Fruit fly (Drosophila melanogaster) whole organism, embryonic: Measurements from ENCODE around the gene CG14442.
A peak's percentile ranks its signal among the peaks of the same experiment; 100 is the strongest.

ENCODE experiments used
- Ada2b ChIP-seq: fragments of 200-800 bp; sonication (Bioruptor generic); IDR thresholded peaks from 2 replicates; pipeline ENCODE4 v1.3.6; 2022; ENCODE audit warnings: missing biosample characterization, missing genetic modification characterization
- CG10209 ChIP-seq: fragments of 200-800 bp; sonication (Bioruptor generic); optimal IDR thresholded peaks from 3 replicates; lab custom pipeline; 2017; ENCODE audit warnings: missing biosample characterization, mild to moderate bottlenecking, missing genetic modification characterization, missing genetic modification reagents
- CG1024 ChIP-seq: fragments of 200-800 bp; sonication (Bioruptor generic); IDR thresholded peaks from 2 replicates; pipeline ENCODE4 v1.3.6; 2022; ENCODE audit warnings: missing biosample characterization, missing genetic modification characterization
- CG10274 ChIP-seq: fragments of 200-800 bp; sonication (Bioruptor generic); optimal IDR thresholded peaks from 3 replicates; lab custom pipeline; 2017; ENCODE audit warnings: missing biosample characterization, mild to moderate bottlenecking, missing genetic modification characterization
- CG10321 ChIP-seq: fragments of 200-800 bp; sonication (Bioruptor generic); IDR thresholded peaks from 2 replicates; pipeline ENCODE4 v1.3.6; 2022; ENCODE audit warnings: missing biosample characterization, missing genetic modification characterization
- CG10654 ChIP-seq: fragments of 200-800 bp; sonication (Bioruptor generic); optimal IDR thresholded peaks from 2 replicates; lab custom pipeline; 2016; ENCODE audit warnings: missing biosample characterization, missing genetic modification characterization
- CG12391 ChIP-seq: fragments of 200-800 bp; sonication (Bioruptor generic); optimal IDR thresholded peaks from 3 replicates; lab custom pipeline; 2018; ENCODE audit warnings: missing biosample characterization, mild to moderate bottlenecking, missing genetic modification characterization, moderate library complexity
- CG14050 ChIP-seq: fragments of 200-800 bp; sonication (Bioruptor generic); IDR thresholded peaks from 3 replicates; pipeline ENCODE4 v1.3.6; 2022; ENCODE audit warnings: missing biosample characterization, missing genetic modification characterization
- CG17612 ChIP-seq: fragments of 200-800 bp; sonication (Bioruptor generic); IDR thresholded peaks from 2 replicates; pipeline ENCODE4 v1.3.6; 2022; ENCODE audit warnings: missing biosample characterization, missing genetic modification characterization
- CG17912 ChIP-seq: fragments of 200-800 bp; sonication (Bioruptor generic); optimal IDR thresholded peaks from 2 replicates; lab custom pipeline; 2018; ENCODE audit warnings: missing biosample characterization, mild to moderate bottlenecking, missing genetic modification characterization
- CG18619 ChIP-seq: fragments of 200-800 bp; sonication (Bioruptor generic); optimal IDR thresholded peaks from 3 replicates; lab custom pipeline; 2017; ENCODE audit warnings: missing biosample characterization, mild to moderate bottlenecking, missing genetic modification characterization
- CG2202 ChIP-seq: fragments of 200-800 bp; sonication (Bioruptor generic); optimal IDR thresholded peaks from 2 replicates; lab custom pipeline; 2018; ENCODE audit warnings: missing biosample characterization, mild to moderate bottlenecking, missing genetic modification characterization
- CG2678 ChIP-seq: fragments of 200-800 bp; sonication (Bioruptor generic); optimal IDR thresholded peaks from 3 replicates; lab custom pipeline; 2019; ENCODE audit warnings: missing biosample characterization, mild to moderate bottlenecking, missing genetic modification characterization, moderate library complexity
- CG30020 ChIP-seq: fragments of 200-800 bp; optimal IDR thresholded peaks from 2 replicates; lab custom pipeline; 2019; ENCODE audit warnings: missing biosample characterization, mild to moderate bottlenecking, missing genetic modification characterization, moderate library complexity
- CG31224 ChIP-seq: fragments of 200-800 bp; sonication (Bioruptor generic); IDR thresholded peaks from 2 replicates; pipeline ENCODE4 v1.3.6; 2022; ENCODE audit warnings: missing biosample characterization, missing genetic modification characterization
- CG32772 ChIP-seq: fragments of 200-800 bp; sonication (Bioruptor generic); IDR thresholded peaks from 2 replicates; pipeline ENCODE4 v1.3.6; 2022; ENCODE audit warnings: missing biosample characterization, missing genetic modification characterization
- CG3407 ChIP-seq: fragments of 200-800 bp; sonication (Bioruptor generic); optimal IDR thresholded peaks from 2 replicates; lab custom pipeline; 2018; ENCODE audit warnings: missing biosample characterization, mild to moderate bottlenecking, missing genetic modification characterization
- CG6254 ChIP-seq: fragments of 200-800 bp; sonication (Bioruptor generic); optimal IDR thresholded peaks from 3 replicates; lab custom pipeline; 2017; ENCODE audit warnings: mild to moderate bottlenecking, missing biosample characterization, missing genetic modification reagents, missing genetic modification characterization
- CG7372 ChIP-seq: fragments of 200-800 bp; sonication (Bioruptor generic); IDR thresholded peaks from 2 replicates; pipeline ENCODE4 v1.3.6; 2022; ENCODE audit warnings: missing biosample characterization, missing genetic modification characterization
- CG9437 ChIP-seq: fragments of 200-800 bp; sonication (Bioruptor generic); optimal IDR thresholded peaks from 2 replicates; lab custom pipeline; 2018; ENCODE audit warnings: missing biosample characterization, mild to moderate bottlenecking, missing genetic modification characterization
- Dip3 ChIP-seq: fragments of 200-800 bp; sonication (Bioruptor generic); optimal IDR thresholded peaks from 3 replicates; lab custom pipeline; 2016; ENCODE audit warnings: missing biosample characterization, missing genetic modification characterization
- Doc3 ChIP-seq: fragments of 200-800 bp; sonication (Bioruptor generic); IDR thresholded peaks from 3 replicates; pipeline ENCODE4 v1.3.6; 2022; ENCODE audit warnings: missing biosample characterization, missing genetic modification characterization; ENCODE audit not compliant: partially characterized antibody
- E2f2 ChIP-seq: fragments of 200-800 bp; sonication (Bioruptor generic); IDR thresholded peaks from 2 replicates; pipeline ENCODE4 v1.3.6; 2022; ENCODE audit warnings: missing biosample characterization, missing genetic modification characterization
- Ets65A ChIP-seq: fragments of 200-800 bp; sonication (Bioruptor generic); peaks from one replicate; lab custom pipeline; 2016; ENCODE audit warnings: missing biosample characterization, missing genetic modification characterization
- H2.0 ChIP-seq: fragments of 200-800 bp; sonication (Bioruptor generic); IDR thresholded peaks from 2 replicates; pipeline ENCODE4 v1.3.6; 2022; ENCODE audit warnings: missing biosample characterization, missing genetic modification characterization
- Hmr ChIP-seq: fragments of 200-800 bp; sonication (Bioruptor generic); optimal IDR thresholded peaks from 3 replicates; lab custom pipeline; 2017; ENCODE audit warnings: mild to moderate bottlenecking, missing biosample characterization, missing genetic modification reagents, missing genetic modification characterization
- Lhr ChIP-seq: fragments of 200-800 bp; sonication (Bioruptor generic); optimal IDR thresholded peaks from 3 replicates; lab custom pipeline; 2017; ENCODE audit warnings: mild to moderate bottlenecking, missing biosample characterization, missing genetic modification reagents, missing genetic modification characterization
- Mad ChIP-seq: fragments of 200-800 bp; sonication (Bioruptor generic); optimal IDR thresholded peaks from 2 replicates; lab custom pipeline; 2016; ENCODE audit warnings: missing biosample characterization, missing genetic modification characterization
- Myb ChIP-seq: fragments of 200-800 bp; sonication (Bioruptor generic); optimal IDR thresholded peaks from 2 replicates; lab custom pipeline; 2016; ENCODE audit warnings: missing biosample characterization, missing genetic modification characterization
- NC2β ChIP-seq: fragments of 200-800 bp; sonication (Bioruptor generic); optimal IDR thresholded peaks from 2 replicates; lab custom pipeline; 2016; ENCODE audit warnings: missing biosample characterization, missing genetic modification characterization
- NFAT ChIP-seq: fragments of 200-800 bp; sonication (Bioruptor generic); IDR thresholded peaks from 2 replicates; pipeline ENCODE4 v1.3.6; 2022; ENCODE audit warnings: missing biosample characterization, missing genetic modification characterization
- Neu2 ChIP-seq: fragments of 200-800 bp; sonication (Bioruptor generic); optimal IDR thresholded peaks from 3 replicates; lab custom pipeline; 2016; ENCODE audit warnings: missing biosample characterization, missing genetic modification characterization, borderline replicate concordance
- Pdp1 ChIP-seq, 2 experiments: fragments of 200-800 bp; sonication (Bioruptor generic); optimal IDR thresholded peaks; 3 replicates each; lab custom pipeline; 2016; ENCODE audit warnings: missing biosample characterization in 2 of 2, missing genetic modification characterization in 2 of 2, mild to moderate bottlenecking in 1 of 2, moderate library complexity in 1 of 2
- ash1 ChIP-seq: fragments of 200-800 bp; sonication (Bioruptor generic); optimal IDR thresholded peaks from 2 replicates; lab custom pipeline; 2018; ENCODE audit warnings: missing biosample characterization, mild to moderate bottlenecking, missing genetic modification characterization
- bab2 ChIP-seq: fragments of 200-800 bp; sonication (Bioruptor generic); optimal IDR thresholded peaks from 2 replicates; lab custom pipeline; 2016; ENCODE audit warnings: missing biosample characterization, missing genetic modification characterization
- bcd ChIP-seq: fragments of 200-800 bp; sonication (Bioruptor generic); optimal IDR thresholded peaks from 2 replicates; lab custom pipeline; 2017; ENCODE audit warnings: missing biosample characterization, mild to moderate bottlenecking, missing genetic modification characterization
- btn ChIP-seq: fragments of 200-800 bp; sonication (Bioruptor generic); optimal IDR thresholded peaks from 2 replicates; lab custom pipeline; 2016; ENCODE audit warnings: missing biosample characterization, missing genetic modification characterization
- chif ChIP-seq, 2 experiments: fragments of 200-800 bp; sonication (Bioruptor generic); optimal IDR thresholded peaks; 3 replicates each; lab custom pipeline; 2016; ENCODE audit warnings: missing biosample characterization in 2 of 2, missing genetic modification characterization in 2 of 2
- dimm ChIP-seq: fragments of 200-800 bp; sonication (Bioruptor generic); IDR thresholded peaks from 2 replicates; pipeline ENCODE4 v1.3.6; 2022; ENCODE audit warnings: missing biosample characterization, missing genetic modification characterization
- dpn ChIP-seq, 2 experiments: fragments of 200-800 bp; sonication (Bioruptor generic); optimal IDR thresholded peaks; 3 replicates each; lab custom pipeline; 2016; ENCODE audit warnings: missing biosample characterization in 2 of 2, missing genetic modification characterization in 2 of 2
- hbn ChIP-seq: fragments of 200-800 bp; sonication (Bioruptor generic); IDR thresholded peaks from 2 replicates; pipeline ENCODE4 v1.3.6; 2022; ENCODE audit warnings: missing biosample characterization, missing genetic modification characterization; ENCODE audit not compliant: partially characterized antibody
- nmo ChIP-seq: fragments of 200-800 bp; sonication (Bioruptor generic); optimal IDR thresholded peaks from 2 replicates; lab custom pipeline; 2018; ENCODE audit warnings: missing biosample characterization, mild to moderate bottlenecking, missing genetic modification characterization, moderate library complexity
- pita ChIP-seq: fragments of 200-800 bp; sonication (Bioruptor generic); optimal IDR thresholded peaks from 2 replicates; lab custom pipeline; 2017; ENCODE audit warnings: missing biosample characterization, mild to moderate bottlenecking, missing genetic modification characterization
- sc ChIP-seq, 3 experiments: fragments of >200 bp in 2 of 3; fragments of 200-800 bp in 1 of 3; sonication (Bioruptor generic) in 1 of 3; optimal IDR thresholded peaks; 2 replicates in 2 of 3; 3 replicates in 1 of 3; lab custom pipeline; 2017; ENCODE audit warnings: mild to moderate bottlenecking in 1 of 3, missing biosample characterization in 1 of 3, missing genetic modification characterization in 1 of 3, missing genetic modification reagents in 1 of 3
- sim ChIP-seq: fragments of 200-800 bp; sonication (Bioruptor generic); IDR thresholded peaks from 2 replicates; pipeline ENCODE4 v1.3.6; 2022; ENCODE audit warnings: missing biosample characterization, missing genetic modification characterization
- slbo ChIP-seq: fragments of 200-800 bp; sonication (Bioruptor generic); IDR thresholded peaks from 2 replicates; pipeline ENCODE4 v1.3.6; 2022; ENCODE audit warnings: missing biosample characterization, missing genetic modification characterization
- sqz ChIP-seq: fragments of 200-800 bp; sonication (Bioruptor generic); optimal IDR thresholded peaks from 3 replicates; lab custom pipeline; 2018; ENCODE audit warnings: missing biosample characterization, mild to moderate bottlenecking, missing genetic modification characterization
- sug ChIP-seq: fragments of 200-800 bp; optimal IDR thresholded peaks from 2 replicates; lab custom pipeline; 2019; ENCODE audit warnings: missing biosample characterization, mild to moderate bottlenecking, missing genetic modification characterization, moderate library complexity
- trh ChIP-seq: fragments of 200-800 bp; sonication (Bioruptor generic); optimal IDR thresholded peaks from 2 replicates; lab custom pipeline; 2016; ENCODE audit warnings: missing biosample characterization, missing genetic modification characterization
- yki ChIP-seq: fragments of >200 bp; optimal IDR thresholded peaks from 3 replicates; lab custom pipeline; 2018
- zfh1 ChIP-seq: fragments of 200-800 bp; sonication (Bioruptor generic); IDR thresholded peaks from 3 replicates; pipeline ENCODE4 v1.3.6; 2022; ENCODE audit warnings: missing biosample characterization, missing genetic modification characterization

CG14442 gene

DNA sequence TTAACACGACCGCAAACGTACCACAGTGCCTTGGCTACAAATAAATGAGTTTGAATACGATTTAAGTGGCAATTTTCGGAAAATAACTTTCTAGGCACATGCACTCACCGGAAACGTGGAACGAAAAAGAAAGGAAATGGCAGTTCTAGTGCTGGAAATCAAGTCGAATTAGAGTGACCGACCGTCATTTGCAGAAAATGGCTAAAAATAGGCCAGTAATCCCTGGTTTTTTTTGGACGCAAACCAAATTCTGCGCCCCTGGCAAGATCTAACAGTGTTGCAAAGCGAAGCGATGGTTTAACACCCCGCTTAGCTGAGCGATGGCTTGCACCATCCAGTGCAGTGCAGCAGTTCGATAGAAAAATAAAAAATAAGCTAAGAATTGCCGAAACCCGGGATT, 49.3 kb upstream of the CG14442 start, which contains the start of gene RpL17 (continued):
- peak; percentile 83 for TF ChIP-seq CG10209 (GFP tag; lab: Kevin White, UChicago)
- peak; percentile 62; the same call in 1 of the 2 replicates for TF ChIP-seq CG1024 (GFP tag; lab: Robert Waterston, UW)
- peak; percentile 71 for TF ChIP-seq CG9437 (GFP tag; lab: Kevin White, UChicago)
- peak; percentile 67 to 79 for TF ChIP-seq Pdp1 (GFP tag; optimal IDR thresholded peaks at IDR 0.05; lab: Kevin White, UChicago)
- peak; percentile 81 to 85 for TF ChIP-seq chif (GFP tag; optimal IDR thresholded peaks at IDR 0.05; lab: Kevin White, UChicago)
- peak; percentile 65 for TF ChIP-seq sim (GFP tag; lab: Robert Waterston, UW)
- peak; percentile 65 for TF ChIP-seq E2f2 (GFP tag; lab: Robert Waterston, UW)
- TF ChIP-seq CG17612 (GFP tag; lab: Robert Waterston, UW): no peak
- peak; percentile 70 for TF ChIP-seq CG7372 (GFP tag; lab: Robert Waterston, UW)
- peak; percentile 99 for TF ChIP-seq Ets65A (GFP tag; lab: Kevin White, UChicago)
- TF ChIP-seq CG31224 (GFP tag; lab: Robert Waterston, UW): peak; percentile 77
- TF ChIP-seq hbn: 0 out of 2 replicates have a peak, but pooled peaks have one; percentile 24
- TF ChIP-seq CG6254 (GFP tag; lab: Kevin White, UChicago): peak; percentile 62
- TF ChIP-seq CG10321 (GFP tag; lab: Robert Waterston, UW): peak; percentile 69; the same call in 1 of the 2 replicates
- peak; percentile 75 for TF ChIP-seq Mad
- TF ChIP-seq yki (lab: Kevin White, UChicago): no peak
- peak; percentile 70 for TF ChIP-seq CG2678 (tag; lab: Kevin White, UChicago)
- peak; percentile 92 for TF ChIP-seq bcd
- TF ChIP-seq Myb (GFP tag; lab: Kevin White, UChicago): peak; percentile 69
- no peak for TF ChIP-seq Doc3 (GFP tag; lab: Robert Waterston, UW)
- peak; percentile 69; the same call in 2 of the 3 replicates for TF ChIP-seq CG14050 (GFP tag; lab: Robert Waterston, UW)
- peak; percentile 85 for TF ChIP-seq slbo
- TF ChIP-seq CG10274: peak; percentile 66
- TF ChIP-seq nmo (GFP tag; lab: Kevin White, UChicago): peak; percentile 75
- TF ChIP-seq btn (GFP tag; lab: Kevin White, UChicago): peak; percentile 73
- TF ChIP-seq dpn (GFP tag; optimal IDR thresholded peaks at IDR 0.05; lab: Kevin White, UChicago): peak; percentile 73 to 92
- peak; percentile 52 for TF ChIP-seq Ada2b
- no peak for TF ChIP-seq CG30020
- peak; percentile 80 for TF ChIP-seq CG32772 (GFP tag; lab: Robert Waterston, UW)
- TF ChIP-seq Dip3 (GFP tag; lab: Kevin White, UChicago): peak; percentile 70
- peak; percentile 90 for TF ChIP-seq zfh1 (GFP tag; lab: Robert Waterston, UW)
- TF ChIP-seq H2.0 (GFP tag; lab: Robert Waterston, UW): peak; percentile 80
- TF ChIP-seq Hmr (GFP tag; lab: Kevin White, UChicago): peak; percentile 96
- TF ChIP-seq NC2β: peak; percentile 98
- TF ChIP-seq CG17912 (GFP tag; lab: Kevin White, UChicago): peak; percentile 95
- TF ChIP-seq Lhr (GFP tag; lab: Kevin White, UChicago): peak; percentile 93
- peak; percentile 53 for TF ChIP-seq dimm (GFP tag; lab: Robert Waterston, UW)
- peak; percentile 82 for TF ChIP-seq CG12391 (tag; lab: Kevin White, UChicago)
- TF ChIP-seq trh (GFP tag; lab: Kevin White, UChicago): peak; percentile 68
- peak; percentile 83 for TF ChIP-seq NFAT
- TF ChIP-seq ash1 (GFP tag; lab: Kevin White, UChicago): peak; percentile 79
- TF ChIP-seq CG3407 (GFP tag; lab: Kevin White, UChicago): peak; percentile 88
- TF ChIP-seq sug (tag; lab: Kevin White, UChicago): peak; percentile 77
- TF ChIP-seq CG10654 (GFP tag; lab: Kevin White, UChicago): peak; percentile 74
- TF ChIP-seq sqz (GFP tag; lab: Kevin White, UChicago): peak; percentile 77
- no peak for TF ChIP-seq Neu2 (GFP tag; lab: Kevin White, UChicago)
- TF ChIP-seq pita (GFP tag; lab: Kevin White, UChicago): peak; percentile 89
- no peak for TF ChIP-seq sc (optimal IDR thresholded peaks at IDR 0.05; lab: Kevin White, UChicago)
- peak; percentile 45 for TF ChIP-seq sc (GFP tag; optimal IDR thresholded peaks at IDR 0.05; lab: Kevin White, UChicago)
- TF ChIP-seq bab2: peak; percentile 70
- peak; percentile 92 for TF ChIP-seq CG18619 (GFP tag; lab: Kevin White, UChicago)
- TF ChIP-seq CG2202 (tag; lab: Kevin White, UChicago): peak; percentile 77
